Fruit fly (Drosophila melanogaster): ENCODE results near the gene CG4186.

Gene CG4186

DNA sequence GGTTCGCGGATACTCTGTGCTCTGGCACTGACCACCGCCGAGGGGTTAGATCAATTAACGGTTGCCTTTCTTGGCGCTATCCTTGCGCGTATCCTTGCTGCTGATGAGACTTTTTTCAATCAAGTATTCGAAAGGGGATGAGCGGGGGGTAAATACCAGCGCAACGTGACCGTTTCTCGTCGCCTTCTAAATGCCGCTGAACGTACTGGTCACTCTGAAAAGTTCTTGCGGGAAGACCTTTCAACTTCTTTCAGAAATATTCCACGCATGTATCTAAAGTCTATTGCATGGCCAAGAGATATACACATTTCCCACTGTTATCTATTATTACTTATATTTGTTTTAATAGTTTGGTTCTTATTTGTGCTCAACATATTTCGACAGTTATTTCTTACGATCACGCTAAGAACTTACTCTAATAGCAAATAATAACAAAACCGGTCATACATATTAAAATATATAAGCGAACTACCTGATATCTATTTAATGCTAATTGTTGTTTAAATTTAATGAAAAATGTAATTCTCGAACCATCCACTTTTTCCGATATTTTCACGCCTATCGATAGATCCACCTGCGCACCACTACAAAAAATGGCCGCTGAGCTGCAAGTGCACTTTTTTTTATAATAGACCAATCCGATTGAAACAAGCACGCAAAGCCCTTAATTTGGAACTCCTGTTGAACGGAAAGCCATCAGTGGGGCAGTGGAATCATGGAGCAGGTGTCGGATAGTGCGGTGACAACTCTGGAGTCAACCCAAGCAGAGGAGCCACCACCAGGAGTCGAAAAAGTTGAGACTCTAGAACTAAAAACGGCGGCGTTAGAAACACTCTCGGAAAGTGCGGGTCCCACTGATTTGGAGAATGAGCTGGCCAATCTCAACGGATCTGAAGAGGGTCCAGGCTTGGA lies 40.0 kb downstream of the CG4186 start, which contains the start of the genes CG3634 and HIPP1:
Gene CG3634, minus strand, starts transcription at position 185 of the 912 bp plus-strand sequence.
Gene HIPP1, plus strand, starts transcription at position 582 of the 912 bp plus-strand sequence.
- TF ChIP-seq CG8359 (GFP tag; optimal IDR thresholded peaks at IDR 0.05; ENCODE audit: borderline replicate concordance) (no peak), CG11723 (GFP tag; optimal IDR thresholded peaks at IDR 0.05) (no peak), ash1 (GFP tag; optimal IDR thresholded peaks at IDR 0.05) (no peak), Scr (GFP tag; IDR thresholded peaks at IDR 0.05; ENCODE audit: partially characterized antibody) (peak; percentile 75), exex (tag; optimal IDR thresholded peaks at IDR 0.05) (no peak), hbn (GFP tag; IDR thresholded peaks at IDR 0.05; ENCODE audit: partially characterized antibody) (peak; percentile 59), CG1832 (GFP tag; optimal IDR thresholded peaks at IDR 0.05) (no peak), nmo (GFP tag; optimal IDR thresholded peaks at IDR 0.05) (peak; percentile 62), CG32767 (GFP tag; IDR thresholded peaks at IDR 0.05) (no peak), CG43689 (GFP tag; IDR thresholded peaks at IDR 0.05) (no peak), HLHmδ (GFP tag; optimal IDR thresholded peaks at IDR 0.05) (no peak), CG15514 (GFP tag; optimal IDR thresholded peaks at IDR 0.05) (peak; percentile 22), cas (GFP tag; IDR thresholded peaks at IDR 0.05) (no peak), Atf6 (GFP tag; IDR thresholded peaks at IDR 0.05) (0 out of 2 replicates have a peak, but pooled peaks have one; percentile 34), YL-1 (GFP tag; optimal IDR thresholded peaks at IDR 0.05) (peak; percentile 72), grn (GFP tag; optimal IDR thresholded peaks at IDR 0.05) (no peak), Poxn (GFP tag; IDR thresholded peaks at IDR 0.05) (no peak), CG6654 (GFP tag; optimal IDR thresholded peaks at IDR 0.05) (no peak), CG34376 (GFP tag; optimal IDR thresholded peaks at IDR 0.05) (no peak), TFAM (GFP tag; optimal IDR thresholded peaks at IDR 0.05) (no peak), emc (GFP tag; optimal IDR thresholded peaks at IDR 0.05) (no peak), CG6689 (GFP tag; IDR thresholded peaks at IDR 0.05) (0 out of 2 replicates have a peak, but pooled peaks have one; percentile 5), Hr51 (GFP tag; optimal IDR thresholded peaks at IDR 0.05) (no peak), pfk (GFP tag; optimal IDR thresholded peaks at IDR 0.05) (no peak), unpg (GFP tag; optimal IDR thresholded peaks at IDR 0.05) (no peak), CG10274 (GFP tag; optimal IDR thresholded peaks at IDR 0.05) (no peak), CG6272 (GFP tag; IDR thresholded peaks at IDR 0.05) (no peak), dan (GFP tag; IDR thresholded peaks at IDR 0.05) (no peak), sr (GFP tag; IDR thresholded peaks at IDR 0.05) (no peak), gem (tag; optimal IDR thresholded peaks at IDR 0.05) (no peak), Nf-YC (tag; optimal IDR thresholded peaks at IDR 0.05) (peak; percentile 76), B-H2 (GFP tag; optimal IDR thresholded peaks at IDR 0.05) (no peak), HHEX (GFP tag; optimal IDR thresholded peaks at IDR 0.05) (no peak), CG11398 (GFP tag; optimal IDR thresholded peaks at IDR 0.05) (no peak), Sry-β (GFP tag; optimal IDR thresholded peaks at IDR 0.05) (peak; percentile 64), yki (optimal IDR thresholded peaks at IDR 0.05) (no peak), Awh (GFP tag; IDR thresholded peaks at IDR 0.05) (no peak), ems (GFP tag; optimal IDR thresholded peaks at IDR 0.05) (no peak), BtbVII (GFP tag; optimal IDR thresholded peaks at IDR 0.05) (no peak), hkb (optimal IDR thresholded peaks at IDR 0.05) (no peak), hkb (GFP tag; IDR thresholded peaks at IDR 0.05) (no peak), cato (GFP tag; optimal IDR thresholded peaks at IDR 0.05; ENCODE audit: borderline replicate concordance) (no peak), ssp (GFP tag; IDR thresholded peaks at IDR 0.05) (peak; percentile 72), CG3838 (GFP tag; optimal IDR thresholded peaks at IDR 0.05) (no peak), kah (GFP tag; optimal IDR thresholded peaks at IDR 0.05) (no peak), crc (GFP tag; optimal IDR thresholded peaks at IDR 0.05) (no peak), CG12942 (GFP tag; optimal IDR thresholded peaks at IDR 0.05) (no peak), B-H1 (GFP tag; IDR thresholded peaks at IDR 0.05) (no peak), E2f1 (GFP tag; IDR thresholded peaks at IDR 0.05) (no peak)
